Fruit fly (Drosophila melanogaster) whole organism, embryonic: ENCODE results near the gene P58IPK.

ENCODE experiments used
- Atf6 ChIP-seq: fragments of 200-800 bp; sonication (Bioruptor generic); IDR thresholded peaks from 2 replicates; pipeline ENCODE4 v1.3.6; 2022; ENCODE audit warnings: missing biosample characterization, missing genetic modification characterization
- CG13894 ChIP-seq: fragments of 200-800 bp; sonication (Bioruptor generic); optimal IDR thresholded peaks from 3 replicates; lab custom pipeline; 2018; ENCODE audit warnings: missing biosample characterization, mild to moderate bottlenecking, missing genetic modification characterization, moderate library complexity
- CG14441 ChIP-seq: fragments of 200-800 bp; sonication (Bioruptor generic); IDR thresholded peaks from 2 replicates; pipeline ENCODE4 v1.3.6; 2022; ENCODE audit warnings: missing biosample characterization, missing genetic modification characterization
- CG14710 ChIP-seq: fragments of 200-800 bp; sonication (Bioruptor generic); optimal IDR thresholded peaks from 3 replicates; lab custom pipeline; 2019; ENCODE audit warnings: missing biosample characterization, mild to moderate bottlenecking, missing genetic modification characterization, moderate library complexity
- CG15479 ChIP-seq: fragments of 200-800 bp; sonication (Bioruptor generic); optimal IDR thresholded peaks from 3 replicates; lab custom pipeline; 2019; ENCODE audit warnings: missing biosample characterization, mild to moderate bottlenecking, missing genetic modification characterization, moderate library complexity
- CG1832 ChIP-seq: fragments of 200-800 bp; sonication (Bioruptor generic); optimal IDR thresholded peaks from 2 replicates; lab custom pipeline; 2017; ENCODE audit warnings: missing biosample characterization, mild to moderate bottlenecking, missing genetic modification characterization, inconsistent platforms
- CG2199 ChIP-seq: fragments of 200-800 bp; sonication (Bioruptor generic); IDR thresholded peaks from 3 replicates; pipeline ENCODE4 v1.3.6; 2022; ENCODE audit warnings: missing biosample characterization, missing genetic modification characterization
- CG30431 ChIP-seq: fragments of 200-800 bp; sonication (Bioruptor generic); optimal IDR thresholded peaks from 2 replicates; lab custom pipeline; 2017; ENCODE audit warnings: missing biosample characterization, missing genetic modification characterization
- CG32532 ChIP-seq: fragments of 200-800 bp; sonication (Bioruptor generic); IDR thresholded peaks from 2 replicates; pipeline ENCODE4 v1.3.6; 2022; ENCODE audit warnings: missing biosample characterization, missing genetic modification characterization
- CG7271 ChIP-seq: fragments of 200-800 bp; sonication (Bioruptor generic); optimal IDR thresholded peaks from 2 replicates; lab custom pipeline; 2018; ENCODE audit warnings: missing biosample characterization, mild to moderate bottlenecking, missing genetic modification characterization, moderate library complexity
- CG9437 ChIP-seq: fragments of 200-800 bp; sonication (Bioruptor generic); optimal IDR thresholded peaks from 2 replicates; lab custom pipeline; 2018; ENCODE audit warnings: missing biosample characterization, mild to moderate bottlenecking, missing genetic modification characterization
- CG9817 ChIP-seq: fragments of 200-800 bp; sonication (Bioruptor generic); optimal IDR thresholded peaks from 2 replicates; lab custom pipeline; 2018; ENCODE audit warnings: missing biosample characterization, mild to moderate bottlenecking, missing genetic modification characterization, moderate library complexity
- Dek ChIP-seq: fragments of 200-800 bp; sonication (Bioruptor generic); optimal IDR thresholded peaks from 3 replicates; lab custom pipeline; 2019; ENCODE audit warnings: missing biosample characterization, mild to moderate bottlenecking, missing genetic modification characterization, moderate library complexity
- Med ChIP-seq: fragments of 200-800 bp; sonication (Bioruptor generic); peaks from one replicate; lab custom pipeline; 2016; ENCODE audit warnings: missing biosample characterization, missing genetic modification characterization, mild to moderate bottlenecking, inconsistent platforms, moderate library complexity
- TFAM ChIP-seq: fragments of 200-800 bp; sonication (Bioruptor generic); optimal IDR thresholded peaks from 2 replicates; lab custom pipeline; 2017; ENCODE audit warnings: missing biosample characterization, missing genetic modification characterization, inconsistent platforms
- Vsx1 ChIP-seq: fragments of 200-800 bp; sonication (Bioruptor generic); optimal IDR thresholded peaks from 2 replicates; lab custom pipeline; 2017; ENCODE audit warnings: missing biosample characterization, mild to moderate bottlenecking, missing genetic modification characterization, missing genetic modification reagents
- abd-A ChIP-seq: fragments of 200-800 bp; sonication (Bioruptor generic); optimal IDR thresholded peaks from 3 replicates; lab custom pipeline; 2019; ENCODE audit warnings: missing biosample characterization, mild to moderate bottlenecking, missing genetic modification characterization, moderate library complexity
- btn ChIP-seq: fragments of 200-800 bp; sonication (Bioruptor generic); optimal IDR thresholded peaks from 2 replicates; lab custom pipeline; 2016; ENCODE audit warnings: missing biosample characterization, missing genetic modification characterization
- chinmo ChIP-seq: fragments of 200-800 bp; sonication (Bioruptor generic); IDR thresholded peaks from 4 replicates; pipeline ENCODE4 v1.3.6; 2022; ENCODE audit warnings: missing biosample characterization, missing genetic modification characterization; ENCODE audit not compliant: partially characterized antibody
- cwo ChIP-seq: fragments of 200-800 bp; sonication (Bioruptor generic); optimal IDR thresholded peaks from 3 replicates; lab custom pipeline; 2017; ENCODE audit warnings: missing biosample characterization, missing genetic modification characterization, mild to moderate bottlenecking, moderate library complexity, missing genetic modification reagents
- eve ChIP-seq, 2 experiments: fragments of >200 bp; optimal IDR thresholded peaks; 2 replicates each; lab custom pipeline; 2017; ENCODE audit warnings: missing biosample characterization in 2 of 2, missing genetic modification characterization in 2 of 2
- exex ChIP-seq: fragments of 200-800 bp; sonication (Bioruptor generic); optimal IDR thresholded peaks from 4 replicates; lab custom pipeline; 2018; ENCODE audit warnings: missing biosample characterization, mild to moderate bottlenecking, missing genetic modification characterization, moderate library complexity
- fd3F ChIP-seq: fragments of 200-800 bp; sonication (Bioruptor generic); optimal IDR thresholded peaks from 2 replicates; lab custom pipeline; 2018; ENCODE audit warnings: missing biosample characterization, mild to moderate bottlenecking, missing genetic modification characterization, moderate library complexity
- gem ChIP-seq: fragments of 200-800 bp; sonication (Bioruptor generic); optimal IDR thresholded peaks from 2 replicates; lab custom pipeline; 2019; ENCODE audit warnings: missing biosample characterization, mild to moderate bottlenecking, missing genetic modification characterization, moderate library complexity
- grn ChIP-seq: fragments of 200-800 bp; sonication (Bioruptor generic); optimal IDR thresholded peaks from 3 replicates; lab custom pipeline; 2017; ENCODE audit warnings: missing biosample characterization, missing genetic modification characterization
- ham ChIP-seq: fragments of 200-800 bp; sonication (Bioruptor generic); IDR thresholded peaks from 2 replicates; pipeline ENCODE4 v1.3.6; 2022; ENCODE audit warnings: missing biosample characterization, missing genetic modification characterization
- knrl ChIP-seq: fragments of 200-800 bp; sonication (Bioruptor generic); IDR thresholded peaks from 3 replicates; pipeline ENCODE4 v1.3.6; 2022; ENCODE audit warnings: missing biosample characterization, missing genetic modification characterization; ENCODE audit not compliant: partially characterized antibody
- mld ChIP-seq: fragments of 200-800 bp; sonication (Bioruptor generic); IDR thresholded peaks from 3 replicates; pipeline ENCODE4 v1.3.6; 2022; ENCODE audit warnings: missing biosample characterization, missing genetic modification characterization; ENCODE audit not compliant: partially characterized antibody
- pb ChIP-seq: fragments of 200-800 bp; sonication (Bioruptor generic); optimal IDR thresholded peaks from 3 replicates; lab custom pipeline; 2016; ENCODE audit warnings: missing biosample characterization, missing genetic modification characterization
- sd ChIP-seq: fragments of 200-800 bp; sonication (Bioruptor generic); optimal IDR thresholded peaks from 3 replicates; lab custom pipeline; 2018; ENCODE audit warnings: missing biosample characterization, mild to moderate bottlenecking, missing genetic modification characterization, moderate library complexity
- sens ChIP-seq: fragments of 200-800 bp; sonication (Bioruptor generic); peaks from one replicate; lab custom pipeline; 2016; ENCODE audit warnings: missing biosample characterization, missing genetic modification characterization
- sug ChIP-seq: fragments of 200-800 bp; optimal IDR thresholded peaks from 2 replicates; lab custom pipeline; 2019; ENCODE audit warnings: missing biosample characterization, mild to moderate bottlenecking, missing genetic modification characterization, moderate library complexity
- tll ChIP-seq, 2 experiments: fragments of 200-800 bp in 1 of 2; fragments of >200 bp in 1 of 2; sonication (Bioruptor generic) in 1 of 2; optimal IDR thresholded peaks; 2 replicates each; lab custom pipeline; 2017 to 2019; ENCODE audit warnings: missing biosample characterization in 2 of 2, missing genetic modification characterization in 2 of 2, mild to moderate bottlenecking in 1 of 2, moderate library complexity in 1 of 2
- unc-4 ChIP-seq: fragments of 200-800 bp; sonication (Bioruptor generic); IDR thresholded peaks from 2 replicates; pipeline ENCODE4 v1.3.6; 2022; ENCODE audit warnings: missing biosample characterization, missing genetic modification characterization; ENCODE audit not compliant: partially characterized antibody
- vvl ChIP-seq: fragments of 200-800 bp; sonication (Bioruptor generic); IDR thresholded peaks from 2 replicates; pipeline ENCODE4 v1.3.6; 2022; ENCODE audit warnings: missing biosample characterization, missing genetic modification characterization
- z ChIP-seq: fragments of 200-800 bp; sonication (Bioruptor generic); IDR thresholded peaks from 3 replicates; pipeline ENCODE4 v1.3.6; 2022; ENCODE audit warnings: missing biosample characterization, missing genetic modification characterization

P58IPK gene

dm6 chr3R:9594839-9595238 lies 8.1 kb downstream of the P58IPK start (continued):
- TF ChIP-seq CG9437 (no peak), exex (tag; lab: Kevin White, UChicago) (no peak), vvl (GFP tag; lab: Robert Waterston, UW) (0 out of 2 replicates have a peak, but pooled peaks have one; percentile 8)

DNA sequence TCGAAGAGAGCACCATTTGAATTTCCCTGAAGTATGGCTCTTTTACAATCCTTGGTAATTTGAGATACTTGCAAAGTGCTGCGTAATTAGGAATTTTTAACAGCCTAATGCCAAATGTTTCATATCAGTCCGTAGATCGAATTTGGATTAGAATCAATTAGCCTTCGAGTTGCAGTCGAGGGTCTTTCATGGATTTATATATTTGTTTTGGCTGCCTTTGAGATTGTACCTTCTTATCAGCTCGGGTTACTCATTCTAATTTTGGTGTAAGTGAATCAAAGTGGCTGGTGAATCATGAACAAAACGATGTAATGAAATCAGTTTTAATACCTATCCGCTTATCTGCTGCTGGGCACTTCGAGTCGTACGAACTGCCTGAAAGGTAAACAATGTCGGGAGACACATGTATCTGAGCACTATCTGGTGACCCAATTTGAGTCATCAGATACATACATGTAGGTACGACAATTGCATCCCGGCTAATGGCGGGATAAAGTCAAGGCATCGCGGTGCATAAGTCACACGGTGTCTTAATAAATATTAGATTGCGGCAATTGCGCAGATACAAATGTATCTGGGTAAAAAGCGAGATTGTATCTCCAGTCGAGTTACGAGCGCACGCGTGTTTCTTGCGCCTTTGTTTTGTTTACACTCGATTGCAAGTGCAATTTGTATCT lies 9.1 kb downstream of the P58IPK start:
- TF ChIP-seq knrl (GFP tag; lab: Robert Waterston, UW), result no peak
- TF ChIP-seq CG13894 (tag; lab: Kevin White, UChicago), result no peak
- no peak for TF ChIP-seq gem
- peak; percentile 16 for TF ChIP-seq sug
- no peak for TF ChIP-seq CG1832 (GFP tag; lab: Kevin White, UChicago)
- peak in 1 of 2 experiments; percentile 65 for TF ChIP-seq tll (GFP tag; optimal IDR thresholded peaks at IDR 0.05; lab: Kevin White, UChicago)
- TF ChIP-seq Dek, result no peak
- TF ChIP-seq CG32532 (GFP tag; lab: Robert Waterston, UW), result no peak
- TF ChIP-seq Atf6 (GFP tag; lab: Robert Waterston, UW), result no peak
- no peak for TF ChIP-seq CG14710 (tag; lab: Kevin White, UChicago)
- TF ChIP-seq CG15479 (GFP tag; lab: Kevin White, UChicago), result peak; percentile 89
- peak; percentile 38 for TF ChIP-seq Med (GFP tag; lab: Kevin White, UChicago)
- TF ChIP-seq btn, result no peak
- no peak for TF ChIP-seq z (GFP tag; lab: Robert Waterston, UW)
- 0 out of 4 replicates have a peak, but pooled peaks have one; percentile 36 for TF ChIP-seq chinmo (GFP tag; lab: Robert Waterston, UW)
- no peak for TF ChIP-seq CG9817
- no peak for TF ChIP-seq CG30431 (GFP tag; lab: Kevin White, UChicago)
- TF ChIP-seq mld (GFP tag; lab: Robert Waterston, UW), result no peak
- no peak for TF ChIP-seq pb
- no peak for TF ChIP-seq CG2199 (GFP tag; lab: Robert Waterston, UW)
- peak; percentile 86 for TF ChIP-seq grn (GFP tag; lab: Kevin White, UChicago)
- peak; percentile 2 for TF ChIP-seq cwo (GFP tag; lab: Kevin White, UChicago)
- peak in 1 of 2 experiments; percentile 69 for TF ChIP-seq eve (GFP tag; optimal IDR thresholded peaks at IDR 0.05; lab: Kevin White, UChicago)
- no peak for TF ChIP-seq CG14441 (GFP tag; lab: Robert Waterston, UW)
- TF ChIP-seq unc-4 (GFP tag; lab: Robert Waterston, UW), result no peak
- peak; percentile 65 for TF ChIP-seq exex (tag; lab: Kevin White, UChicago)
- peak; percentile 59 for TF ChIP-seq sens
- TF ChIP-seq Vsx1 (GFP tag; lab: Kevin White, UChicago), result peak; percentile 35
- no peak for TF ChIP-seq fd3F (GFP tag; lab: Kevin White, UChicago)

- no peak for TF ChIP-seq CG7271 (tag; lab: Kevin White, UChicago)
- TF ChIP-seq sd (tag; lab: Kevin White, UChicago), result peak; percentile 94
- TF ChIP-seq abd-A (tag; lab: Kevin White, UChicago), result peak; percentile 43
- TF ChIP-seq chinmo (GFP tag; lab: Robert Waterston, UW), result peak; percentile 43; the same call in 1 of the 4 replicates
- no peak for TF ChIP-seq tll (GFP tag; optimal IDR thresholded peaks at IDR 0.05; lab: Kevin White, UChicago)
- TF ChIP-seq TFAM, result no peak
- TF ChIP-seq ham, result no peak
These were observed 9.9 kb downstream of the P58IPK start for dm6 chr3R:9596615-9597014.
